Worm (Caenorhabditis elegans) whole organism, L4 larva: ENCODE measurements around the gene F16G10.8.

Experiments used
- D1046.2 ChIP-seq: fragments of 200-800 bp; sonication (Bioruptor generic); IDR thresholded peaks from 2 replicates; pipeline ENCODE4 v1.3.6; 2022; ENCODE audit warnings: missing genetic modification characterization, missing compliant biosample characterization
- F26F4.8 ChIP-seq: fragments of 200-800 bp; sonication (Bioruptor generic); conservative IDR thresholded peaks from 2 replicates; pipeline ENCODE4 v1.3.6; 2022; ENCODE audit warnings: missing genetic modification characterization, missing compliant biosample characterization
- F37D6.2 ChIP-seq: sonication (generic microtip); optimal IDR thresholded peaks from 2 replicates; lab custom pipeline; 2016; ENCODE audit warnings: mild to moderate bottlenecking, missing genetic modification characterization, missing compliant biosample characterization
- F44E2.7 ChIP-seq: fragments of 200-800 bp; sonication (Bioruptor generic); IDR thresholded peaks from 2 replicates; pipeline ENCODE4 v2.1.2; 2022; ENCODE audit warnings: missing genetic modification characterization, missing compliant biosample characterization
- F49E8.2 ChIP-seq: sonication (generic microtip); optimal IDR thresholded peaks from 2 replicates; lab custom pipeline; 2016; ENCODE audit warnings: missing compliant biosample characterization, mild to moderate bottlenecking, missing genetic modification characterization, borderline replicate concordance
- R02D3.7 ChIP-seq: fragments of 150-350 bp; sonication (generic microtip); optimal IDR thresholded peaks from 3 replicates; lab custom pipeline; 2014; ENCODE audit warnings: missing biosample characterization, missing genetic modification characterization
- T20F7.1 ChIP-seq: fragments of 200-800 bp; sonication (Bioruptor generic); optimal IDR thresholded peaks from 2 replicates; lab custom pipeline; 2018; ENCODE audit warnings: mild to moderate bottlenecking, missing genetic modification characterization, missing compliant biosample characterization
- Y48G9A.11 ChIP-seq: fragments of 200-800 bp; sonication (Bioruptor generic); IDR thresholded peaks from 2 replicates; pipeline ENCODE4 v1.3.6; 2022; ENCODE audit warnings: missing genetic modification reagents, missing genetic modification characterization, missing compliant biosample characterization
- ceh-28 ChIP-seq: fragments of 150-350 bp; optimal IDR thresholded peaks from 2 replicates; lab custom pipeline; 2014; ENCODE audit warnings: missing biosample characterization, missing genetic modification reagents, missing genetic modification characterization
- ceh-32 ChIP-seq: sonication (generic microtip); optimal IDR thresholded peaks from 2 replicates; lab custom pipeline; 2016; ENCODE audit warnings: mild to moderate bottlenecking, missing genetic modification characterization, missing compliant biosample characterization; ENCODE audit not compliant: poor library complexity
- ceh-44 ChIP-seq: fragments of 200-800 bp; sonication (Bioruptor generic); IDR thresholded peaks from 2 replicates; pipeline ENCODE4 v1.3.6; 2022; ENCODE audit warnings: missing genetic modification reagents, missing genetic modification characterization, missing compliant biosample characterization
- ceh-62 ChIP-seq: sonication (generic microtip); optimal IDR thresholded peaks from 2 replicates; lab custom pipeline; 2017; ENCODE audit warnings: missing biosample characterization, missing genetic modification characterization
- ces-1 ChIP-seq: fragments of 150-350 bp; sonication (generic microtip); optimal IDR thresholded peaks from 4 replicates; lab custom pipeline; 2014; ENCODE audit warnings: missing biosample characterization, missing genetic modification reagents, missing genetic modification characterization
- cey-2 ChIP-seq: sonication (generic microtip); optimal IDR thresholded peaks from 3 replicates; lab custom pipeline; 2017; ENCODE audit warnings: missing genetic modification characterization, mild to moderate bottlenecking, missing compliant biosample characterization, antibody characterized with exemption, borderline replicate concordance; ENCODE audit not compliant: insufficient read depth
- ctbp-1 ChIP-seq: fragments of 200-800 bp; sonication (Bioruptor generic); IDR thresholded peaks from 2 replicates; pipeline ENCODE4 v1.3.6; 2022; ENCODE audit warnings: missing genetic modification reagents, missing genetic modification characterization, missing compliant biosample characterization
- daf-19 ChIP-seq: fragments of 200-800 bp; sonication (Bioruptor generic); conservative IDR thresholded peaks from 2 replicates; pipeline ENCODE4 v1.3.6; 2022; ENCODE audit warnings: missing genetic modification characterization, missing compliant biosample characterization
- dmd-8 ChIP-seq: fragments of 200-800 bp; sonication (Bioruptor generic); IDR thresholded peaks from 2 replicates; pipeline ENCODE4 v1.3.6; 2022; ENCODE audit warnings: missing genetic modification characterization, missing compliant biosample characterization
- dpl-1 ChIP-seq: fragments of 150-350 bp; optimal IDR thresholded peaks from 2 replicates; lab custom pipeline; 2014; ENCODE audit warnings: missing biosample characterization, missing genetic modification reagents, missing genetic modification characterization
- duxl-1 ChIP-seq: sonication (generic microtip); optimal IDR thresholded peaks from 2 replicates; lab custom pipeline; 2016; ENCODE audit warnings: mild to moderate bottlenecking, missing genetic modification characterization, moderate library complexity, missing compliant biosample characterization; ENCODE audit not compliant: poor library complexity
- dve-1 ChIP-seq: sonication (generic microtip); optimal IDR thresholded peaks from 2 replicates; lab custom pipeline; 2017; ENCODE audit warnings: antibody characterized with exemption, mild to moderate bottlenecking, missing genetic modification characterization, missing compliant biosample characterization; ENCODE audit not compliant: insufficient read depth
- egl-27 ChIP-seq: sonication (generic microtip); optimal IDR thresholded peaks from 3 replicates; lab custom pipeline; 2017; ENCODE audit warnings: missing biosample characterization, missing genetic modification reagents, missing genetic modification characterization
- hif-1 ChIP-seq, 2 experiments: sonication (generic microtip); optimal IDR thresholded peaks; 2 replicates each; lab custom pipeline; 2016 to 2017; ENCODE audit warnings: missing compliant biosample characterization in 2 of 2, missing genetic modification characterization in 2 of 2, missing genetic modification reagents in 2 of 2, missing genotype in 2 of 2, mild to moderate bottlenecking in 1 of 2
- hlh-30 ChIP-seq: sonication (generic microtip); optimal IDR thresholded peaks from 2 replicates; lab custom pipeline; 2017; ENCODE audit warnings: antibody characterized with exemption, mild to moderate bottlenecking, missing genetic modification characterization, missing compliant biosample characterization; ENCODE audit not compliant: insufficient read depth
- lin-13 ChIP-seq: fragments of 150-350 bp; optimal IDR thresholded peaks from 2 replicates; lab custom pipeline; 2014; ENCODE audit warnings: missing biosample characterization, missing genetic modification reagents, missing genetic modification characterization
- lir-3 ChIP-seq: sonication (generic microtip); optimal IDR thresholded peaks from 2 replicates; lab custom pipeline; 2016; ENCODE audit warnings: mild to moderate bottlenecking, missing genetic modification characterization, missing compliant biosample characterization
- madf-9 ChIP-seq: fragments of 200-800 bp; sonication (Bioruptor generic); conservative IDR thresholded peaks from 2 replicates; pipeline ENCODE4 v1.3.6; 2022; ENCODE audit warnings: missing genetic modification reagents, missing genetic modification characterization, missing compliant biosample characterization
- mdt-29 ChIP-seq: fragments of 200-800 bp; sonication (Bioruptor generic); IDR thresholded peaks from 2 replicates; pipeline ENCODE4 v1.3.6; 2022; ENCODE audit warnings: missing genetic modification reagents, missing genetic modification characterization, missing compliant biosample characterization
- nhr-10 ChIP-seq: fragments of 150-350 bp; optimal IDR thresholded peaks from 2 replicates; lab custom pipeline; 2014; ENCODE audit warnings: missing biosample characterization, missing genetic modification characterization
- nhr-102 ChIP-seq: sonication (generic microtip); optimal IDR thresholded peaks from 2 replicates; lab custom pipeline; 2016; ENCODE audit warnings: mild to moderate bottlenecking, missing genetic modification characterization, moderate library complexity, missing compliant biosample characterization
- nhr-11 ChIP-seq: fragments of 150-350 bp; optimal IDR thresholded peaks from 2 replicates; lab custom pipeline; 2014; ENCODE audit warnings: missing biosample characterization, missing genetic modification characterization
- nhr-28 ChIP-seq: fragments of 150-350 bp; optimal IDR thresholded peaks from 2 replicates; lab custom pipeline; 2014; ENCODE audit warnings: missing biosample characterization, missing genetic modification characterization
- nhr-41 ChIP-seq: fragments of 200-800 bp; sonication (Bioruptor generic); IDR thresholded peaks from 2 replicates; pipeline ENCODE4 v1.3.6; 2022; ENCODE audit warnings: missing genetic modification reagents, missing genetic modification characterization, missing compliant biosample characterization
- nhr-77 ChIP-seq: fragments of 150-350 bp; optimal IDR thresholded peaks from 2 replicates; lab custom pipeline; 2014; ENCODE audit warnings: missing biosample characterization, missing genetic modification characterization
- pha-4 ChIP-seq, 2 experiments: fragments of 150-350 bp in 1 of 2; fragments of 200-800 bp in 1 of 2; sonication (Bioruptor generic) in 1 of 2; IDR thresholded peaks in 1 of 2; optimal IDR thresholded peaks in 1 of 2; 2 replicates each; pipeline versions ENCODE4 v1.3.6 to Lab custom; 2014 to 2022; ENCODE audit warnings: missing genetic modification characterization in 2 of 2, missing genetic modification reagents in 2 of 2, missing biosample characterization in 1 of 2, missing compliant biosample characterization in 1 of 2
- set-16 ChIP-seq: fragments of 200-800 bp; sonication (Bioruptor generic); IDR thresholded peaks from 2 replicates; pipeline ENCODE4 v1.3.6; 2022; ENCODE audit warnings: missing genetic modification reagents, missing genetic modification characterization, missing compliant biosample characterization
- snpc-4 ChIP-seq: fragments of 150-350 bp; optimal IDR thresholded peaks from 2 replicates; lab custom pipeline; 2014; ENCODE audit warnings: missing biosample characterization, missing genetic modification characterization
- spr-1 ChIP-seq: sonication (generic microtip); optimal IDR thresholded peaks from 2 replicates; lab custom pipeline; 2016; ENCODE audit warnings: mild to moderate bottlenecking, missing genetic modification characterization, missing compliant biosample characterization
- tag-97 ChIP-seq: fragments of 200-800 bp; sonication (Bioruptor generic); IDR thresholded peaks from 2 replicates; pipeline ENCODE4 v1.3.6; 2022; ENCODE audit warnings: missing genetic modification characterization, missing compliant biosample characterization
- unc-39 ChIP-seq: sonication (generic microtip); optimal IDR thresholded peaks from 2 replicates; lab custom pipeline; 2017; ENCODE audit warnings: missing biosample characterization, missing genetic modification characterization
- zag-1 ChIP-seq: fragments of 150-350 bp; optimal IDR thresholded peaks from 2 replicates; lab custom pipeline; 2014; ENCODE audit warnings: missing biosample characterization, missing genetic modification characterization
- ztf-7 ChIP-seq: fragments of 150-350 bp; optimal IDR thresholded peaks from 2 replicates; lab custom pipeline; 2014; ENCODE audit warnings: missing biosample characterization, missing genetic modification characterization

Gene F16G10.8

DNA sequence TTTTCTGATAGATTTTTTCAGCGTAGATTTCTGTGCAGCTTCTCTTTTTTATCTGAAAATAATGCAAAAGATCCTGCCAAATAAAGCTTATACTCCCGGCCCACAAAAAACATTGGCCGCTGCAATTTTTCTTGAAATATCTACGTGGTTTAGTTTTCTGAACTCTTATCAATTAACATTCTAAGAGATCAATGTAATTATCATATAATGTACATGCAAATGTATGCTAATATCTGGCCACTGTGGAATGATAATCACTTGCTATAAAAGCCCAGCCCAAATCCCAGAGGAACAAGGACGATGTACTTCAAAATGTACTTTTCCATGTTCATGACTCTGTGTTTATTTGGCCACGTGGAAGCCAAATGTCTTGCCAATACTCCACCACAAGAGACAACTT, 28.8 kb downstream of the F16G10.8 start, which contains the start of gene F43C11.2:
F43C11.2 (plus strand) TSS at position 301 of the 400 bp plus-strand sequence.
- no peak for TF ChIP-seq hif-1 (tag; optimal IDR thresholded peaks at IDR 0.05; lab: Kevin White, UChicago)
- no peak for TF ChIP-seq unc-39 (tag; lab: Kevin White, UChicago)
- no peak for TF ChIP-seq F44E2.7
- TF ChIP-seq nhr-11: no peak
- TF ChIP-seq ceh-44 (GFP tag; lab: Robert Waterston, UW): no peak
- TF ChIP-seq ces-1: no peak
- TF ChIP-seq, all 104 proteins: peak for 0

DNA sequence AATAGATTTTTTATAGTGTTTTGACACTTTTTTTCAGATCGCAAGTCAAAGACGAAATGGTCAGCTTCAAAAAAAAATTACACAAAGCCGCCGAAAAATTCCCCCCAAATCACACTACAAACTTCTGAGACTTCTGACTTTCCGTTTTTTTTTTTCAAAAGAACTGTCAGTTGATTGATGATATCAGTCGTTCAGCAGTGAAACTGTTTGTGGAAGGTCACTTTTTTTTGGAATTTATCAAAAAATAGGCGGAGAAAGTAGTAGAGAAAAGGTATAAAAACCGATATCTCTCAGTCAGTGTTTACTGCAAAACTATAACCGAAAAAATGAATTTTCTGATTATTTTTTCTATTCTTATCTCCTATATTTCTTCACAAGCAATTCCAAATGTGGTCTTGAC, 30.2 kb downstream of the F16G10.8 start, which contains the start of gene F43C11.3:
F43C11.3 (plus strand) TSS at position 301 of the 400 bp plus-strand sequence.
- TF ChIP-seq D1046.2 (GFP tag; lab: Robert Waterston, UW): no peak
- no peak for TF ChIP-seq nhr-10 (tag; lab: Kevin White, UChicago)
- no peak for TF ChIP-seq R02D3.7 (tag; lab: Kevin White, UChicago)
- TF ChIP-seq nhr-28 (tag; lab: Kevin White, UChicago): peak; percentile 43

DNA sequence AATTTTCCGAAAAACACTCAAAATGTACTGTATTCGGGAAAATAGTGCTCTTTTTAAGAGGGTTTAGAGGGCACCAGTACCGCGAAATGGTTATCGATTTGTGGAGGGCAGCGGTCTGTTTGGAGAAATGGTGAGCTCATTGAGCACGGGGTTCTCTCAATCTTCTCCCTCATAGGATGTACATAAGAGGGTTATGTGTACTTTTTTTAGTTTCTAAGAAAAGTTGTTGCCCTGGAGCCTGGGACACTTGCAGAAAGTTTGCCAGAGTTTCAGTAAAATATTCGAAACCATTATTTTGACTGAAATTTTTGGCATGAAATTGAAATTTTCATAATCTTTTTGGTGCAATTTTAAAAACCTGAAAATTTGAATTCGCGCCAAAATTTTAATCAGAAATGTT, 30.7 kb downstream of the F16G10.8 start, which contains the start of gene F43C11.10:
F43C11.10 (minus strand) TSS at position 101 of the 400 bp plus-strand sequence.
- TF ChIP-seq nhr-10 (tag; lab: Kevin White, UChicago) (no peak), dve-1 (tag; lab: Kevin White, UChicago) (no peak), spr-1 (tag; lab: Kevin White, UChicago) (no peak), duxl-1 (tag; lab: Kevin White, UChicago) (no peak), egl-27 (tag; lab: Kevin White, UChicago) (no peak), snpc-4 (no peak), nhr-102 (tag; lab: Kevin White, UChicago) (no peak), tag-97 (no peak), ctbp-1 (GFP tag; lab: Robert Waterston, UW) (no peak)

DNA sequence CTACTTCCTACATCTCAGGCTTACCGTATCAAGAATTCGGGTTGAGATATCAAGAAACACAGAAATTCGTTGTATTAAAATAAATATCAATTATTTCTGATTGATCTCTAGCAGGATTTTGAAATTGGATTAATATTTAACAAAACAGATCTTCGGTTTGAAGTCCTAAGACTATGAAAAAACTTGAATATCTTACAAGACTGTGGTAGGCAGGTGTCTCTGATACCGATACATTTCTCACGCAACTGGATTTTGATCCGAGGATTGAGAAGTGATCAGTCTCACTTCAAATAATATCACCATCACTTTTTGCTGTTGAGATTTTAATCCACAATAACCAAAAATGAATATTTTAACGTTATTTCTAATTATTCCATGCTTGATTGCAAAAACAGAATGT, 36.6 kb downstream of the F16G10.8 start, which contains the start of gene F43C11.4:
F43C11.4 (plus strand) TSS at position 301 of the 400 bp plus-strand sequence.
- TF ChIP-seq ceh-44 (GFP tag; lab: Robert Waterston, UW) (no peak), tag-97 (no peak), madf-9 (no peak)

ce11 chrII:2342004-2342479, 41.2 kb downstream of the F16G10.8 start, which contains the start of gene F43C11.6:
Gene F43C11.6 (plus strand): TSS chrII:2342429.
- TF ChIP-seq hlh-30 (tag; lab: Kevin White, UChicago) (peak; percentile 59), pha-4 (GFP tag; IDR thresholded peaks at IDR 0.05; lab: Robert Waterston, UW) (no peak), pha-4 (tag; optimal IDR thresholded peaks at IDR 0.05; lab: Kevin White, UChicago) (no peak), zag-1 (no peak), R02D3.7 (tag; lab: Kevin White, UChicago) (peak; percentile 67), lin-13 (no peak), F37D6.2 (tag; lab: Kevin White, UChicago) (no peak), ceh-44 (GFP tag; lab: Robert Waterston, UW) (no peak), Y48G9A.11 (GFP tag; lab: Robert Waterston, UW) (peak; percentile 67), daf-19 (GFP tag; lab: Robert Waterston, UW) (no peak), set-16 (GFP tag; lab: Robert Waterston, UW) (no peak), ceh-62 (tag; lab: Kevin White, UChicago) (no peak), T20F7.1 (GFP tag; lab: Kevin White, UChicago) (peak; percentile 94), cey-2 (tag; lab: Kevin White, UChicago) (no peak), nhr-41 (GFP tag; lab: Robert Waterston, UW) (no peak), F49E8.2 (tag; lab: Kevin White, UChicago) (no peak), ceh-28 (tag; lab: Kevin White, UChicago) (no peak), nhr-28 (tag; lab: Kevin White, UChicago) (no peak), dpl-1 (GFP tag; lab: Kevin White, UChicago) (peak; percentile 38), ztf-7 (no peak), ceh-32 (no peak), F44E2.7 (no peak), lir-3 (tag; lab: Kevin White, UChicago) (no peak), mdt-29 (GFP tag; lab: Robert Waterston, UW) (no peak), duxl-1 (tag; lab: Kevin White, UChicago) (peak; percentile 20), snpc-4 (no peak), ces-1 (no peak), nhr-77 (tag; lab: Kevin White, UChicago) (peak; percentile 21), F26F4.8 (GFP tag; lab: Robert Waterston, UW) (no peak), dmd-8 (no peak)
